Fruit fly (Drosophila melanogaster): ENCODE data around the gene CycD.

CycD gene

dm6 chrX:15874437-15874836 is 35.0 kb downstream of the CycD start (continued):
- no peak for TF ChIP-seq CG14014 (GFP tag; IDR thresholded peaks at IDR 0.05)
- no peak for TF ChIP-seq MBD-R2 (GFP tag; IDR thresholded peaks at IDR 0.05)
- no peak for TF ChIP-seq hb (GFP tag; IDR thresholded peaks at IDR 0.05; ENCODE audit: partially characterized antibody)
- TF ChIP-seq hkb (optimal IDR thresholded peaks at IDR 0.05) = no peak
- TF ChIP-seq hkb (GFP tag; IDR thresholded peaks at IDR 0.05) = no peak
- TF ChIP-seq CG18599 (GFP tag; optimal IDR thresholded peaks at IDR 0.05) = no peak

dm6 chrX:15870777-15871757 is 38.4 kb downstream of the CycD start:
- TF ChIP-seq pzg (GFP tag; optimal IDR thresholded peaks at IDR 0.05) (peak; percentile 2), CG9437 (GFP tag; optimal IDR thresholded peaks at IDR 0.05) (no peak), Bdp1 (GFP tag; optimal IDR thresholded peaks at IDR 0.05) (no peak), Sox100B (GFP tag; optimal IDR thresholded peaks at IDR 0.05) (no peak), CG42726 (GFP tag; IDR thresholded peaks at IDR 0.05; ENCODE audit: partially characterized antibody) (no peak), nerfin-1 (tag; optimal IDR thresholded peaks at IDR 0.05) (peak; percentile 51), Oli (tag; optimal IDR thresholded peaks at IDR 0.05) (no peak), bigmax (GFP tag; optimal IDR thresholded peaks at IDR 0.05) (peak; percentile 32), org-1 (GFP tag; optimal IDR thresholded peaks at IDR 0.05) (peak; percentile 62), CG15514 (GFP tag; optimal IDR thresholded peaks at IDR 0.05) (peak; percentile 78), dpn (GFP tag; optimal IDR thresholded peaks at IDR 0.05) (peak in 1 of 2 experiments; percentile 58), hb (GFP tag; IDR thresholded peaks at IDR 0.05; ENCODE audit: partially characterized antibody) (no peak), CG7556 (GFP tag; optimal IDR thresholded peaks at IDR 0.05) (peak; percentile 69), sens (GFP tag) (peak; percentile 87), dmrt99B (tag; optimal IDR thresholded peaks at IDR 0.05) (no peak), CG17186 (GFP tag; optimal IDR thresholded peaks at IDR 0.05) (no peak), CG18764 (GFP tag; optimal IDR thresholded peaks at IDR 0.05) (peak; percentile 54), CG11696 (GFP tag; IDR thresholded peaks at IDR 0.05) (no peak; the same call in 1 of the 2 replicates), Fer3 (tag; optimal IDR thresholded peaks at IDR 0.05) (peak; percentile 85), dimm (GFP tag; IDR thresholded peaks at IDR 0.05) (no peak), salm (tag; optimal IDR thresholded peaks at IDR 0.05) (peak; percentile 41), seq (GFP tag; IDR thresholded peaks at IDR 0.05) (peak; percentile 69; the same call in 1 of the 2 replicates), CG15011 (GFP tag; optimal IDR thresholded peaks at IDR 0.05) (no peak), maf-S (GFP tag; optimal IDR thresholded peaks at IDR 0.05) (peak; percentile 52), CG7963 (GFP tag; IDR thresholded peaks at IDR 0.05; ENCODE audit: partially characterized antibody) (no peak), eve (GFP tag; optimal IDR thresholded peaks at IDR 0.05) (no peak), CG3838 (GFP tag; optimal IDR thresholded peaks at IDR 0.05) (peak; percentile 34), CG4282 (GFP tag; optimal IDR thresholded peaks at IDR 0.05) (no peak), CG14441 (GFP tag; IDR thresholded peaks at IDR 0.05) (no peak), Usf (GFP tag; optimal IDR thresholded peaks at IDR 0.05) (no peak), klu (GFP tag; IDR thresholded peaks at IDR 0.05) (no peak), amos (GFP tag; IDR thresholded peaks at IDR 0.05; ENCODE audit: partially characterized antibody) (no peak), sc (optimal IDR thresholded peaks at IDR 0.05) (no peak), sc (GFP tag; optimal IDR thresholded peaks at IDR 0.05) (no peak), abd-A (tag; optimal IDR thresholded peaks at IDR 0.05) (no peak), sens-2 (GFP tag; IDR thresholded peaks at IDR 0.05) (no peak), Poxn (GFP tag; IDR thresholded peaks at IDR 0.05) (no peak), CG10321 (GFP tag; IDR thresholded peaks at IDR 0.05) (no peak), CG4617 (GFP tag; optimal IDR thresholded peaks at IDR 0.05; ENCODE audit: borderline replicate concordance) (no peak), tgo (GFP tag; IDR thresholded peaks at IDR 0.05) (no peak; the same call in 2 of the 3 replicates), H2.0 (GFP tag; IDR thresholded peaks at IDR 0.05) (no peak), Bgb (GFP tag; IDR thresholded peaks at IDR 0.05; ENCODE audit: partially characterized antibody) (no peak)

All from whole organism, embryonic.